Fruit fly (Drosophila melanogaster) whole organism, wandering third instar larva: ENCODE data around the gene CG14837.

Source experiments
- Dfd ChIP-seq: fragments of >200 bp; optimal IDR thresholded peaks from 2 replicates; lab custom pipeline; 2017; ENCODE audit warnings: missing biosample characterization, missing genetic modification characterization
- HLH106 ChIP-seq: fragments of 200-800 bp; optimal IDR thresholded peaks from 3 replicates; lab custom pipeline; 2019; ENCODE audit warnings: missing biosample characterization, mild to moderate bottlenecking, missing genetic modification characterization, moderate library complexity
- Hnf4 ChIP-seq: fragments of 200-800 bp; sonication (Bioruptor generic); optimal IDR thresholded peaks from 2 replicates; lab custom pipeline; 2016; ENCODE audit warnings: missing biosample characterization, mild to moderate bottlenecking, missing genetic modification characterization
- brk ChIP-seq: fragments of 200-800 bp; sonication (Bioruptor generic); optimal IDR thresholded peaks from 2 replicates; lab custom pipeline; 2016; ENCODE audit warnings: missing biosample characterization, mild to moderate bottlenecking, missing genetic modification characterization
- h ChIP-seq: fragments of 200-800 bp; sonication (Bioruptor generic); optimal IDR thresholded peaks from 3 replicates; lab custom pipeline; 2016; ENCODE audit warnings: missing biosample characterization, mild to moderate bottlenecking, missing genetic modification characterization
- lola ChIP-seq: fragments of >200 bp; optimal IDR thresholded peaks from 2 replicates; lab custom pipeline; 2017; ENCODE audit warnings: missing biosample characterization, missing genetic modification characterization
- pan ChIP-seq: fragments of >200 bp; optimal IDR thresholded peaks from 2 replicates; lab custom pipeline; 2017
- psq ChIP-seq: fragments of 200-800 bp; sonication (Bioruptor generic); optimal IDR thresholded peaks from 3 replicates; lab custom pipeline; 2017; ENCODE audit warnings: missing biosample characterization, mild to moderate bottlenecking, missing genetic modification characterization, moderate library complexity

dm6 chr3L:7590898-7591297 lies 31.1 kb upstream of the CG14837 start, which contains the start of gene t-Grip84:
- no peak for TF ChIP-seq psq
- no peak for TF ChIP-seq Dfd (GFP tag; lab: Kevin White, UChicago)
- TF ChIP-seq brk (GFP tag; lab: Kevin White, UChicago): no peak
- TF ChIP-seq HLH106 (tag; lab: Kevin White, UChicago): no peak
- TF ChIP-seq Hnf4 (GFP tag; lab: Kevin White, UChicago): no peak
- TF ChIP-seq lola (GFP tag; lab: Kevin White, UChicago): no peak
- no peak for TF ChIP-seq pan (lab: Kevin White, UChicago)
- no peak for TF ChIP-seq h
